Worm (Caenorhabditis elegans) whole organism, L4 larva: ENCODE results near the gene unc-30.

Experiments
- T26A8.4 ChIP-seq: fragments of 200-800 bp; sonication (Bioruptor generic); IDR thresholded peaks from 2 replicates; pipeline ENCODE4 v1.3.6; 2022; ENCODE audit warnings: missing genetic modification characterization, missing compliant biosample characterization
- jun-1 ChIP-seq: fragments of 150-350 bp; optimal IDR thresholded peaks from 2 replicates; lab custom pipeline; 2014; ENCODE audit warnings: missing biosample characterization, missing genetic modification reagents, missing genetic modification characterization
- lin-39 ChIP-seq: fragments of 150-350 bp; optimal IDR thresholded peaks from 2 replicates; lab custom pipeline; 2014; ENCODE audit warnings: missing biosample characterization, missing genetic modification reagents, missing genetic modification characterization
- madf-5 ChIP-seq, 2 experiments: fragments of 200-800 bp; sonication (Bioruptor generic); IDR thresholded peaks; 2 replicates each; pipeline ENCODE4 v1.3.6; 2022; ENCODE audit warnings: missing compliant biosample characterization in 2 of 2, missing genetic modification characterization in 2 of 2
- mdl-1 ChIP-seq, 2 experiments: fragments of 150-350 bp in 1 of 2; sonication (generic microtip) in 1 of 2; optimal IDR thresholded peaks; 2 replicates each; lab custom pipeline; 2014 to 2017; ENCODE audit warnings: missing biosample characterization in 2 of 2, missing genetic modification characterization in 2 of 2
- nhr-111 ChIP-seq: fragments of 200-800 bp; sonication (Bioruptor generic); optimal IDR thresholded peaks from 2 replicates; lab custom pipeline; 2018; ENCODE audit warnings: mild to moderate bottlenecking, missing genetic modification characterization, missing compliant biosample characterization
- pqm-1 ChIP-seq: sonication (generic microtip); optimal IDR thresholded peaks from 2 replicates; lab custom pipeline; 2017; ENCODE audit warnings: missing biosample characterization, missing genetic modification characterization
- snpc-4 ChIP-seq: fragments of 150-350 bp; optimal IDR thresholded peaks from 2 replicates; lab custom pipeline; 2014; ENCODE audit warnings: missing biosample characterization, missing genetic modification characterization
- unc-130 ChIP-seq: sonication (generic microtip); optimal IDR thresholded peaks from 2 replicates; lab custom pipeline; 2016; ENCODE audit warnings: missing genetic modification reagents, missing genetic modification characterization, missing compliant biosample characterization
- unc-39 ChIP-seq: sonication (generic microtip); optimal IDR thresholded peaks from 2 replicates; lab custom pipeline; 2017; ENCODE audit warnings: missing biosample characterization, missing genetic modification characterization
- vab-7 ChIP-seq: fragments of 200-800 bp; sonication (Bioruptor generic); IDR thresholded peaks from 2 replicates; pipeline ENCODE4 v1.3.6; 2022; ENCODE audit warnings: missing genetic modification reagents, missing genetic modification characterization, missing compliant biosample characterization
- zfp-3 ChIP-seq: fragments of 200-800 bp; sonication (Bioruptor generic); conservative IDR thresholded peaks from 2 replicates; pipeline ENCODE4 v1.3.6; 2022; ENCODE audit warnings: missing genetic modification reagents, missing genetic modification characterization, missing compliant biosample characterization
- ztf-11 ChIP-seq: fragments of 150-350 bp; optimal IDR thresholded peaks from 2 replicates; lab custom pipeline; 2014; ENCODE audit warnings: missing biosample characterization, missing genetic modification characterization

ce11 chrIV:13098652-13099051 is 20.1 kb upstream of the unc-30 start, which contains the start of the genes dli-1, tin-9.2 and exos-4.1:
- TF ChIP-seq lin-39, result no peak
- no peak for TF ChIP-seq unc-39
- no peak for TF ChIP-seq ztf-11 (tag; lab: Kevin White, UChicago)
- TF ChIP-seq nhr-111, result no peak
- no peak for TF ChIP-seq T26A8.4 (GFP tag; lab: Robert Waterston, UW)
- no peak for TF ChIP-seq jun-1 (tag; lab: Kevin White, UChicago)
- no peak for TF ChIP-seq snpc-4
- no peak for TF ChIP-seq zfp-3 (GFP tag; lab: Robert Waterston, UW)
- TF ChIP-seq pqm-1 (tag; lab: Kevin White, UChicago), result no peak
- TF ChIP-seq madf-5 (GFP tag; IDR thresholded peaks at IDR 0.05; lab: Robert Waterston, UW), result no peak
- TF ChIP-seq vab-7, result no peak
- TF ChIP-seq unc-130 (GFP tag; lab: Kevin White, UChicago), result peak; percentile 28
- TF ChIP-seq mdl-1 (tag; optimal IDR thresholded peaks at IDR 0.05; lab: Kevin White, UChicago), result no peak
